Fruit fly (Drosophila melanogaster) Kc167 (cell line): ENCODE data around the gene Naa60.

Source experiments
- Myc ChIP-seq: fragments of >200 bp; optimal IDR thresholded peaks from 2 replicates; lab custom pipeline; 2017; ENCODE audit warnings: missing external identifiers
- Sin3A ChIP-seq: fragments of >200 bp; optimal IDR thresholded peaks from 2 replicates; lab custom pipeline; 2018; ENCODE audit warnings: missing external identifiers
- h ChIP-seq: fragments of >200 bp; optimal IDR thresholded peaks from 3 replicates; lab custom pipeline; 2018; ENCODE audit warnings: missing external identifiers
- insv ChIP-seq: fragments of >200 bp; optimal IDR thresholded peaks from 3 replicates; lab custom pipeline; 2018; ENCODE audit warnings: missing external identifiers
- psq ChIP-seq: fragments of >200 bp; optimal IDR thresholded peaks from 2 replicates; lab custom pipeline; 2017; ENCODE audit warnings: missing external identifiers
- ttk ChIP-seq: sonication (Bioruptor generic); optimal IDR thresholded peaks from 2 replicates; lab custom pipeline; 2017; ENCODE audit warnings: missing external identifiers

The Naa60 gene

DNA sequence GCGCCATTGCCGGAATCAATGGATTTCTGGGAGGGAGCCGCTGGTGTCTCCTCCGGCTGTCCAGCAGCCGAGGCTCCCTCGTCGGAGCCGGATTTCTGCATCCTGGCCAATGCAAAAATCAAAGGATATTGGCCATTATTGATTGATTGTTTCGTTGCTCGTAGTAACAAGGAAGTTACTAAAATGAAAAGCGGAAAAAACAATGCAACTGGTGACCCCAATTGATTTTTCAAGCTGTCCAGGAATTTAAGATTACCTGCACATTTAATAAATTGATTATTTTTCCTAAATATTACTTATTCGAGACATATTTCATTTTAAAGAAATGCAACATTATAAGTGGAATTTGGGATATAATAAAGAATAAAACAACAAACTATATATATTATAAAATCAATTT is 23.2 kb upstream of the Naa60 start, which contains the start of gene CG6761:
Gene CG6761 (minus strand): TSS at position 101 of the 400 bp plus-strand sequence.
- TF ChIP-seq Myc (lab: Kevin White, UChicago): no peak
- no peak for TF ChIP-seq psq (lab: Kevin White, UChicago)
- no peak for TF ChIP-seq ttk (lab: Kevin White, UChicago)
- TF ChIP-seq h (lab: Kevin White, UChicago): no peak
- TF ChIP-seq insv (lab: Kevin White, UChicago): no peak
- no peak for TF ChIP-seq Sin3A

dm6 chr3L:9704162-9704748 is 22.4 kb upstream of the Naa60 start, which contains the start of gene CG16711:
CG16711 (plus strand) TSS chr3L:9704331.
- TF ChIP-seq Sin3A (no peak), h (lab: Kevin White, UChicago) (no peak), psq (lab: Kevin White, UChicago) (no peak), ttk (lab: Kevin White, UChicago) (no peak), Myc (lab: Kevin White, UChicago) (no peak)

- TF ChIP-seq insv (lab: Kevin White, UChicago) (no peak), psq (lab: Kevin White, UChicago) (no peak), Myc (lab: Kevin White, UChicago) (no peak), h (lab: Kevin White, UChicago) (no peak), Sin3A (no peak), ttk (lab: Kevin White, UChicago) (no peak)
Measured at dm6 chr3L:9705591-9705990, 21.1 kb upstream of the Naa60 start.

dm6 chr3L:9708797-9709196 is 17.9 kb upstream of the Naa60 start:
- TF ChIP-seq ttk (lab: Kevin White, UChicago): no peak
- TF ChIP-seq psq (lab: Kevin White, UChicago): no peak
- TF ChIP-seq h (lab: Kevin White, UChicago): no peak
- no peak for TF ChIP-seq Myc (lab: Kevin White, UChicago)
- TF ChIP-seq insv (lab: Kevin White, UChicago): no peak
- TF ChIP-seq Sin3A: no peak

DNA sequence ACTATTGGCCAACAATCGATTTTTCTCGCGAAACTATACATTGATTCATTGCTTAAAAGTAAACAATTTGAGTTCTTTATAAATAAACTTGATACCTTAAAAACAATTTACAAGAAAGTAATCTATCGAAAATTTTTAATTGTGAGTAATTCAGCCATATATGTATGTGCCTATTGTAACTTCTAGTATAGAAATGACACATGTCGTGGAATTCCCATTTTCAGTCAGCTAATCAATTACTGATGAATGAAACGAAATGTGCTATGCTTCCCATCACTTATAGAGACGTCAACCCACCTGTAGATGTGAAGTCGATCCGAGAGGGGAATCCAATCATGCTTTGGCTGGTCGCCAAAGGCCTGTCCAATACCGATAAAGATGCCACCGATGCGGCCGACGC is 15.5 kb upstream of the Naa60 start:
- TF ChIP-seq psq (lab: Kevin White, UChicago): no peak
- no peak for TF ChIP-seq Sin3A
- no peak for TF ChIP-seq h (lab: Kevin White, UChicago)
- no peak for TF ChIP-seq Myc (lab: Kevin White, UChicago)
- TF ChIP-seq insv (lab: Kevin White, UChicago): no peak
- TF ChIP-seq ttk (lab: Kevin White, UChicago): no peak

DNA sequence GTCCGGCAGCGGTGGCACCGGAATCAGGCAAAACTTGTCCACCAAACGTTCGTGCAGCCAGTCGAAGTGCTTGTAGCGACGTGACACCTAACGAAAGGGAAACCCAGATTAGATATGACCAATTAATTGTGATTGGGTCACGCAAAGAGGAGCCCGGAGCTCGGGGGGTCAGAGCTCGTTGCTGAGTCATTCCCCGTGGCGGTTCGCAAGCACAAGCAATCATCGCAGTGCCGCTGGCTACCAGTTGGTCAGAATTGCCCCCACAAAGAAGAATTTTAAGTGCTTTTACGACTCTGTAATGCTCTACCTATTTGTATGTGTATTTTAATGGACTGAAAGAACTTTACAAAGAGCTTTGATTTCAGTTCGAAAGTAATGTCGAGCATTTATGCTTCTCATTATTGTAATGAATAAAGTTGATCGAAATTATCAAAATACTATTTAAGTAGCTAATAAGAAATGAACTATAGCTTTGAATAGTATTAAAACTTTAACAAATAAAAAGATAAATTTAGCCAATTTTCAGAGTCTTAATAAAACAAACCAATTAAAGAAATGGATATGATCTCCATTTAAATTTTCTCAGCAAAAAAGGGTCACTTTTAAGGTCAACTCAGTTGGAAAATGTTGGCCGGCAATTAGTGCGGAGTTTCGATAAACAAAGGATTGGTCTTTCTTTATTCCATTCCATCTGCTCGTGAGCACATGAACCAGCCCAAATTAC is 14.5 kb upstream of the Naa60 start:
- TF ChIP-seq Myc (lab: Kevin White, UChicago) (no peak), psq (lab: Kevin White, UChicago) (no peak), ttk (lab: Kevin White, UChicago) (no peak), h (lab: Kevin White, UChicago) (no peak), Sin3A (no peak), insv (lab: Kevin White, UChicago) (no peak)

DNA sequence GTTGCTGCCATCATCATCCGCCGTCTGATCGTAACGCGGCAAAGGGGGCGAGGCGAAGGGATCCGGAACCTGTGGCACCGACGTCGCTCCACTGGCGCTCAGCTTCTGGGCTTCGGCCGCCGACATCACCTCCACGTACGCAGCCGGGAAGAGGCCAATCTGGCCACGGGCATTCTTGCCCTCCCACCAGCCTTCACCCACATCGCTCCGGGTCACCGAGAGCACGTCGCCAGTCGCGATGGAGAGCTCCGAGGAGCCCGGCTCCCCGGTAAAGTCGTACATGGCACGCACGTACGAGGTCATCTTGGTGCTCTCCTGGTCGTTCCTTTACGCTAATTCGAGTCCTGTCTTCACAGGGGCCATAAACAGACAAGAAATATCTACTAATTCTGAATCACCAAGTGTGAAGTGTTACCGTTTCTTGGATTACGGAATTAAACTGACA is 13.3 kb upstream of the Naa60 start, which contains the start of gene SH3PX1:
Gene SH3PX1 (minus strand): TSS at position 445 of the 445 bp plus-strand sequence.
- TF ChIP-seq Myc (lab: Kevin White, UChicago) (no peak), h (lab: Kevin White, UChicago) (no peak), Sin3A (no peak), insv (lab: Kevin White, UChicago) (no peak), ttk (lab: Kevin White, UChicago) (no peak), psq (lab: Kevin White, UChicago) (no peak)

DNA sequence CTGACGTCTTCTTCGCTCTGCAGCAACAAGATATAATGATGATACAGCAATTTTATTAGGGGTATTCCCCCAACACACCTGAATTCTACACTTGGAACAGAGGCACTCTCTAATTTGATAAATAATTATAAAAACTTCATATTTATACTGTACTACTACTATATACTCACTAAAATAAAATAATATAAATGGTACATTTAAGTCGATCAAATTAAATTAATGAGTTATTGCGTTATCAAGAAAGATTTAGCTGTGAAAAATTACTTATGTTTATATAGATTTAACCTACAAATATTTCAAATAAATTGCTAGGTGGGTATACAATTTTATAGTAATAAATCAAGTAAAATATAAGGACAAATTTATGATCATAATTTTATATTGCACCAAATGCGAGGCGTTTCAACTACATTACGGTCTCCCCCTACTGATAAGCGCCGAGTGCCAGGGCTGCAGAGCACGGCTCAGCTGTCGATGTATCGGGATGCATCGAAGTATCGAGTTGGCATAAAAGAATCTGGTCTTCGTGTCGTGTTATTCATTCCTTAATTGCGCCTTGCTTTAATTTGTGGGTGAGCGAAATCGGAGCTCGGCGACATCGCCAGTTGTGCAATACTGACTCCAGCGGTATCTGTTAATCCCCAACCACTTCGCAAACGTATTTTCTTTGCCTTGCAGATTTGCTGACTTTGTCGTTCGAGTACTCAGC is 12.7 kb upstream of the Naa60 start, which contains the start of gene vsg:
Gene vsg (plus strand): TSS at position 497 of the 709 bp plus-strand sequence.
- TF ChIP-seq insv (lab: Kevin White, UChicago) (no peak), ttk (lab: Kevin White, UChicago) (no peak), Sin3A (no peak), psq (lab: Kevin White, UChicago) (no peak), Myc (lab: Kevin White, UChicago) (no peak), h (lab: Kevin White, UChicago) (no peak)

dm6 chr3L:9714537-9715144 is 12.1 kb upstream of the Naa60 start:
- TF ChIP-seq ttk (lab: Kevin White, UChicago): no peak
- TF ChIP-seq psq (lab: Kevin White, UChicago): no peak
- no peak for TF ChIP-seq h (lab: Kevin White, UChicago)
- TF ChIP-seq Sin3A: no peak
- TF ChIP-seq insv (lab: Kevin White, UChicago): no peak
- TF ChIP-seq Myc (lab: Kevin White, UChicago): no peak

- TF ChIP-seq psq (lab: Kevin White, UChicago) (no peak), Sin3A (no peak), ttk (lab: Kevin White, UChicago) (no peak), h (lab: Kevin White, UChicago) (no peak), insv (lab: Kevin White, UChicago) (no peak), Myc (lab: Kevin White, UChicago) (no peak)
Measured at dm6 chr3L:9716595-9716994, 10.1 kb upstream of the Naa60 start.

- TF ChIP-seq psq (lab: Kevin White, UChicago) (no peak), insv (lab: Kevin White, UChicago) (no peak), Myc (lab: Kevin White, UChicago) (no peak), h (lab: Kevin White, UChicago) (no peak), Sin3A (no peak), ttk (lab: Kevin White, UChicago) (no peak)
Measured at dm6 chr3L:9717101-9717500, 9.6 kb upstream of the Naa60 start.
